Fruit fly (Drosophila melanogaster) whole organism, embryonic: ENCODE results near the gene CG17472.

ENCODE experiments used
- Ada2b ChIP-seq: fragments of 200-800 bp; sonication (Bioruptor generic); IDR thresholded peaks from 2 replicates; pipeline ENCODE4 v1.3.6; 2022; ENCODE audit warnings: missing biosample characterization, missing genetic modification characterization
- Atf3 ChIP-seq: fragments of 200-800 bp; sonication (Bioruptor generic); optimal IDR thresholded peaks from 3 replicates; lab custom pipeline; 2016; ENCODE audit warnings: missing biosample characterization, missing genetic modification characterization
- B-H2 ChIP-seq: fragments of 200-800 bp; sonication (Bioruptor generic); optimal IDR thresholded peaks from 2 replicates; lab custom pipeline; 2018; ENCODE audit warnings: missing biosample characterization, mild to moderate bottlenecking, missing genetic modification characterization
- CG1024 ChIP-seq: fragments of 200-800 bp; sonication (Bioruptor generic); IDR thresholded peaks from 2 replicates; pipeline ENCODE4 v1.3.6; 2022; ENCODE audit warnings: missing biosample characterization, missing genetic modification characterization
- CG13624 ChIP-seq: fragments of 200-800 bp; sonication (Bioruptor generic); optimal IDR thresholded peaks from 2 replicates; lab custom pipeline; 2016; ENCODE audit warnings: missing biosample characterization, missing genetic modification characterization
- CG14050 ChIP-seq: fragments of 200-800 bp; sonication (Bioruptor generic); IDR thresholded peaks from 3 replicates; pipeline ENCODE4 v1.3.6; 2022; ENCODE audit warnings: missing biosample characterization, missing genetic modification characterization
- CG1529 ChIP-seq: fragments of 200-800 bp; sonication (Bioruptor generic); optimal IDR thresholded peaks from 3 replicates; lab custom pipeline; 2018; ENCODE audit warnings: missing biosample characterization, missing genetic modification characterization
- CG15514 ChIP-seq: fragments of 200-800 bp; sonication (Bioruptor generic); optimal IDR thresholded peaks from 3 replicates; lab custom pipeline; 2017; ENCODE audit warnings: missing biosample characterization, missing genetic modification characterization, mild to moderate bottlenecking, moderate library complexity, missing genetic modification reagents
- CG15601 ChIP-seq: fragments of 200-800 bp; sonication (Bioruptor generic); optimal IDR thresholded peaks from 3 replicates; lab custom pipeline; 2019; ENCODE audit warnings: missing biosample characterization, mild to moderate bottlenecking, missing genetic modification characterization, moderate library complexity
- CG15696 ChIP-seq: fragments of 200-800 bp; sonication (Bioruptor generic); optimal IDR thresholded peaks from 2 replicates; lab custom pipeline; 2019; ENCODE audit warnings: missing biosample characterization, mild to moderate bottlenecking, missing genetic modification characterization, moderate library complexity
- CG1602 ChIP-seq: fragments of 200-800 bp; sonication (Bioruptor generic); optimal IDR thresholded peaks from 3 replicates; lab custom pipeline; 2016; ENCODE audit warnings: missing biosample characterization, missing genetic modification characterization
- CG17359 ChIP-seq: fragments of 200-800 bp; sonication (Bioruptor generic); optimal IDR thresholded peaks from 3 replicates; lab custom pipeline; 2018; ENCODE audit warnings: missing biosample characterization, mild to moderate bottlenecking, missing genetic modification characterization, moderate library complexity
- CG2712 ChIP-seq: fragments of 200-800 bp; optimal IDR thresholded peaks from 3 replicates; lab custom pipeline; 2019; ENCODE audit warnings: missing biosample characterization, mild to moderate bottlenecking, missing genetic modification characterization, moderate library complexity
- CG32767 ChIP-seq: fragments of 200-800 bp; sonication (Bioruptor generic); IDR thresholded peaks from 2 replicates; pipeline ENCODE4 v1.3.6; 2022; ENCODE audit warnings: missing biosample characterization, missing genetic modification characterization
- CG3995 ChIP-seq: fragments of 200-800 bp; sonication (Bioruptor generic); optimal IDR thresholded peaks from 3 replicates; lab custom pipeline; 2016; ENCODE audit warnings: missing biosample characterization, missing genetic modification characterization
- CG4404 ChIP-seq: fragments of 200-800 bp; sonication (Bioruptor generic); IDR thresholded peaks from 2 replicates; pipeline ENCODE4 v1.3.6; 2022; ENCODE audit warnings: missing biosample characterization, missing genetic modification characterization
- CG4820 ChIP-seq: fragments of 200-800 bp; sonication (Bioruptor generic); optimal IDR thresholded peaks from 3 replicates; lab custom pipeline; 2016; ENCODE audit warnings: missing biosample characterization, missing genetic modification characterization
- CG6272 ChIP-seq: fragments of 200-800 bp; sonication (Bioruptor generic); IDR thresholded peaks from 2 replicates; pipeline ENCODE4 v1.3.6; 2022; ENCODE audit warnings: missing biosample characterization, missing genetic modification characterization
- CG6689 ChIP-seq: fragments of 200-800 bp; sonication (Bioruptor generic); IDR thresholded peaks from 2 replicates; pipeline ENCODE4 v1.3.6; 2022; ENCODE audit warnings: missing biosample characterization, missing genetic modification characterization
- CG8290 ChIP-seq, 3 experiments: fragments of 200-800 bp; sonication (Bioruptor generic); optimal IDR thresholded peaks; 2 replicates each; lab custom pipeline; 2016 to 2019; ENCODE audit warnings: missing biosample characterization in 3 of 3, missing genetic modification characterization in 3 of 3, mild to moderate bottlenecking in 2 of 3, moderate library complexity in 1 of 3
- CG9817 ChIP-seq: fragments of 200-800 bp; sonication (Bioruptor generic); optimal IDR thresholded peaks from 2 replicates; lab custom pipeline; 2018; ENCODE audit warnings: missing biosample characterization, mild to moderate bottlenecking, missing genetic modification characterization, moderate library complexity
- Chrac-16 ChIP-seq: fragments of 200-800 bp; sonication (Bioruptor generic); optimal IDR thresholded peaks from 3 replicates; lab custom pipeline; 2016; ENCODE audit warnings: missing biosample characterization, missing genetic modification characterization
- D ChIP-seq, 2 experiments: fragments of 200-800 bp in 1 of 2; fragments of >200 bp in 1 of 2; sonication (Bioruptor generic) in 1 of 2; optimal IDR thresholded peaks; 2 replicates in 1 of 2; 3 replicates in 1 of 2; lab custom pipeline; 2017; ENCODE audit warnings: mild to moderate bottlenecking in 1 of 2, missing biosample characterization in 1 of 2, missing genetic modification characterization in 1 of 2, missing genetic modification reagents in 1 of 2
- Dbx ChIP-seq: fragments of 200-800 bp; sonication (Bioruptor generic); IDR thresholded peaks from 3 replicates; pipeline ENCODE4 v1.3.6; 2022; ENCODE audit warnings: missing biosample characterization, missing genetic modification characterization
- Deaf1 ChIP-seq: fragments of 200-800 bp; optimal IDR thresholded peaks from 3 replicates; lab custom pipeline; 2019; ENCODE audit warnings: missing biosample characterization, mild to moderate bottlenecking, missing genetic modification characterization, moderate library complexity
- Doc3 ChIP-seq: fragments of 200-800 bp; sonication (Bioruptor generic); IDR thresholded peaks from 3 replicates; pipeline ENCODE4 v1.3.6; 2022; ENCODE audit warnings: missing biosample characterization, missing genetic modification characterization; ENCODE audit not compliant: partially characterized antibody
- E2f2 ChIP-seq: fragments of 200-800 bp; sonication (Bioruptor generic); IDR thresholded peaks from 2 replicates; pipeline ENCODE4 v1.3.6; 2022; ENCODE audit warnings: missing biosample characterization, missing genetic modification characterization
- Ets65A ChIP-seq: fragments of 200-800 bp; sonication (Bioruptor generic); peaks from one replicate; lab custom pipeline; 2016; ENCODE audit warnings: missing biosample characterization, missing genetic modification characterization
- Hmx ChIP-seq: fragments of 200-800 bp; sonication (Bioruptor generic); optimal IDR thresholded peaks from 2 replicates; lab custom pipeline; 2016; ENCODE audit warnings: missing biosample characterization, missing genetic modification characterization
- Max ChIP-seq: fragments of 200-800 bp; sonication (Bioruptor generic); optimal IDR thresholded peaks from 2 replicates; lab custom pipeline; 2016; ENCODE audit warnings: missing biosample characterization, mild to moderate bottlenecking, missing genetic modification characterization
- Mes4 ChIP-seq: fragments of 200-800 bp; sonication (Bioruptor generic); optimal IDR thresholded peaks from 2 replicates; lab custom pipeline; 2016; ENCODE audit warnings: missing biosample characterization, missing genetic modification characterization
- Optix ChIP-seq: fragments of 200-800 bp; sonication (Bioruptor generic); IDR thresholded peaks from 3 replicates; pipeline ENCODE4 v1.3.6; 2022; ENCODE audit warnings: missing biosample characterization, missing genetic modification characterization
- Sry-δ ChIP-seq: fragments of 200-800 bp; sonication (Bioruptor generic); optimal IDR thresholded peaks from 2 replicates; lab custom pipeline; 2016; ENCODE audit warnings: missing biosample characterization, missing genetic modification characterization
- ase ChIP-seq: fragments of 200-800 bp; sonication (Bioruptor generic); IDR thresholded peaks from 3 replicates; pipeline ENCODE4 v1.3.6; 2022; ENCODE audit warnings: missing biosample characterization, missing genetic modification characterization
- dimm ChIP-seq: fragments of 200-800 bp; sonication (Bioruptor generic); IDR thresholded peaks from 2 replicates; pipeline ENCODE4 v1.3.6; 2022; ENCODE audit warnings: missing biosample characterization, missing genetic modification characterization
- disco-r ChIP-seq: fragments of 200-800 bp; sonication (Bioruptor generic); optimal IDR thresholded peaks from 2 replicates; lab custom pipeline; 2016; ENCODE audit warnings: missing biosample characterization, missing genetic modification characterization
- ems ChIP-seq: fragments of 200-800 bp; sonication (Bioruptor generic); optimal IDR thresholded peaks from 3 replicates; lab custom pipeline; 2016; ENCODE audit warnings: missing biosample characterization, missing genetic modification characterization
- exex ChIP-seq: fragments of 200-800 bp; sonication (Bioruptor generic); optimal IDR thresholded peaks from 4 replicates; lab custom pipeline; 2018; ENCODE audit warnings: missing biosample characterization, mild to moderate bottlenecking, missing genetic modification characterization, moderate library complexity
- eyg ChIP-seq: fragments of 200-800 bp; sonication (Bioruptor generic); optimal IDR thresholded peaks from 3 replicates; lab custom pipeline; 2016; ENCODE audit warnings: missing biosample characterization, missing genetic modification characterization
- jing ChIP-seq: fragments of 200-800 bp; sonication (Bioruptor generic); optimal IDR thresholded peaks from 2 replicates; lab custom pipeline; 2018; ENCODE audit warnings: missing biosample characterization, mild to moderate bottlenecking, missing genetic modification characterization
- lola ChIP-seq, 3 experiments: fragments of >200 bp in 2 of 3; fragments of 200-800 bp in 1 of 3; sonication (Bioruptor generic) in 1 of 3; optimal IDR thresholded peaks; 2 replicates each; lab custom pipeline; 2017 to 2019; ENCODE audit warnings: missing biosample characterization in 3 of 3, missing genetic modification characterization in 3 of 3, mild to moderate bottlenecking in 1 of 3, moderate library complexity in 1 of 3
- mam ChIP-seq: fragments of 200-800 bp; sonication (Bioruptor generic); optimal IDR thresholded peaks from 3 replicates; lab custom pipeline; 2016; ENCODE audit warnings: missing biosample characterization, missing genetic modification characterization
- nerfin-2 ChIP-seq: fragments of 200-800 bp; sonication (Bioruptor generic); IDR thresholded peaks from 2 replicates; pipeline ENCODE4 v1.3.6; 2022; ENCODE audit warnings: missing biosample characterization, missing genetic modification characterization; ENCODE audit not compliant: partially characterized antibody
- odd ChIP-seq: fragments of 200-800 bp; sonication (Bioruptor generic); optimal IDR thresholded peaks from 2 replicates; lab custom pipeline; 2017; ENCODE audit warnings: missing biosample characterization, mild to moderate bottlenecking, missing genetic modification characterization
- onecut ChIP-seq: fragments of 200-800 bp; sonication (Bioruptor generic); IDR thresholded peaks from 2 replicates; pipeline ENCODE4 v1.3.6; 2022; ENCODE audit warnings: missing biosample characterization, missing genetic modification characterization
- prd ChIP-seq, 3 experiments: fragments of >200 bp in 2 of 3; fragments of 200-800 bp in 1 of 3; sonication (Bioruptor generic) in 1 of 3; optimal IDR thresholded peaks in 2 of 3; IDR thresholded peaks in 1 of 3; 2 replicates in 2 of 3; 3 replicates in 1 of 3; pipeline versions ENCODE4 v1.3.6 to Lab custom; 2017 to 2022; ENCODE audit warnings: missing biosample characterization in 1 of 3, missing genetic modification characterization in 1 of 3
- pzg ChIP-seq: fragments of 200-800 bp; sonication (Bioruptor generic); optimal IDR thresholded peaks from 3 replicates; lab custom pipeline; 2018; ENCODE audit warnings: missing biosample characterization, mild to moderate bottlenecking, missing genetic modification characterization, moderate library complexity
- sens-2 ChIP-seq: fragments of 200-800 bp; sonication (Bioruptor generic); IDR thresholded peaks from 2 replicates; pipeline ENCODE4 v1.3.6; 2022; ENCODE audit warnings: missing biosample characterization, missing genetic modification characterization
- tna ChIP-seq: fragments of 200-800 bp; sonication (Bioruptor generic); IDR thresholded peaks from 2 replicates; pipeline ENCODE4 v1.3.6; 2022; ENCODE audit warnings: missing biosample characterization, missing genetic modification characterization; ENCODE audit not compliant: partially characterized antibody
- yki ChIP-seq: fragments of >200 bp; optimal IDR thresholded peaks from 3 replicates; lab custom pipeline; 2018

Gene CG17472

dm6 chr2L:20656110-20656509 is 21.8 kb downstream of the CG17472 start, which contains the start of the genes brun and CG2614 (continued):
- TF ChIP-seq exex (tag; lab: Kevin White, UChicago) (no peak), E2f2 (peak; percentile 53), mam (peak; percentile 82), CG8290 (GFP tag; optimal IDR thresholded peaks at IDR 0.05; lab: Kevin White, UChicago) (peak; percentile 60), CG8290 (tag; optimal IDR thresholded peaks at IDR 0.05; lab: Kevin White, UChicago) (no peak), CG3995 (peak; percentile 73), CG15514 (GFP tag; lab: Kevin White, UChicago) (peak; percentile 58), Sry-δ (peak; percentile 92), dimm (no peak), Hmx (GFP tag; lab: Kevin White, UChicago) (no peak), nerfin-2 (GFP tag; lab: Robert Waterston, UW) (peak; percentile 69), Chrac-16 (GFP tag; lab: Kevin White, UChicago) (peak; percentile 71), CG9817 (peak; percentile 66), CG13624 (GFP tag; lab: Kevin White, UChicago) (peak; percentile 69), disco-r (GFP tag; lab: Kevin White, UChicago) (peak; percentile 59), CG2712 (tag; lab: Kevin White, UChicago) (peak; percentile 82), odd (GFP tag; lab: Kevin White, UChicago) (no peak), tna (GFP tag; lab: Robert Waterston, UW) (no peak; the same call in 1 of the 2 replicates), CG32767 (GFP tag; lab: Robert Waterston, UW) (peak; percentile 46; the same call in 1 of the 2 replicates), ems (GFP tag; lab: Kevin White, UChicago) (peak; percentile 46), CG15601 (tag; lab: Kevin White, UChicago) (no peak), CG17359 (tag; lab: Kevin White, UChicago) (peak; percentile 52), pzg (GFP tag; lab: Kevin White, UChicago) (peak; percentile 79), eyg (GFP tag; lab: Kevin White, UChicago) (peak; percentile 41), jing (GFP tag; lab: Kevin White, UChicago) (no peak), Max (peak; percentile 88), ase (GFP tag; lab: Robert Waterston, UW) (peak; percentile 46; the same call in 1 of the 3 replicates), CG1529 (no peak), sens-2 (peak; percentile 89), onecut (GFP tag; lab: Robert Waterston, UW) (no peak), Ada2b (GFP tag; lab: Robert Waterston, UW) (peak; percentile 45; the same call in 1 of the 2 replicates), Optix (GFP tag; lab: Robert Waterston, UW) (peak; percentile 55; the same call in 2 of the 3 replicates), Doc3 (peak; percentile 91), CG6272 (peak; percentile 82), CG6689 (GFP tag; lab: Robert Waterston, UW) (peak; percentile 80), CG1024 (GFP tag; lab: Robert Waterston, UW) (peak; percentile 37; the same call in 1 of the 2 replicates), Dbx (GFP tag; lab: Robert Waterston, UW) (peak; percentile 86), Atf3 (peak; percentile 60), Deaf1 (no peak), CG4404 (peak; percentile 83), D (optimal IDR thresholded peaks at IDR 0.05; lab: Kevin White, UChicago) (no peak), D (GFP tag; optimal IDR thresholded peaks at IDR 0.05; lab: Kevin White, UChicago) (no peak), CG1602 (peak; percentile 77), yki (lab: Kevin White, UChicago) (no peak), CG14050 (GFP tag; lab: Robert Waterston, UW) (peak; percentile 61; the same call in 1 of the 3 replicates), prd (optimal IDR thresholded peaks at IDR 0.05; lab: Kevin White, UChicago) (no peak), prd (GFP tag; IDR thresholded peaks at IDR 0.05; lab: Robert Waterston, UW) (peak; percentile 91), CG4820 (GFP tag; lab: Kevin White, UChicago) (peak; percentile 62), Ets65A (GFP tag; lab: Kevin White, UChicago) (peak; percentile 97), B-H2 (GFP tag; lab: Kevin White, UChicago) (no peak), CG15696 (tag; lab: Kevin White, UChicago) (peak; percentile 53), lola (GFP tag; optimal IDR thresholded peaks at IDR 0.05; lab: Kevin White, UChicago) (peak in 1 of 3 experiments; percentile 70), Mes4 (GFP tag; lab: Kevin White, UChicago) (peak; percentile 54)
